Fruit fly (Drosophila melanogaster): ENCODE measurements around the gene CG14100.

Gene CG14100

DNA sequence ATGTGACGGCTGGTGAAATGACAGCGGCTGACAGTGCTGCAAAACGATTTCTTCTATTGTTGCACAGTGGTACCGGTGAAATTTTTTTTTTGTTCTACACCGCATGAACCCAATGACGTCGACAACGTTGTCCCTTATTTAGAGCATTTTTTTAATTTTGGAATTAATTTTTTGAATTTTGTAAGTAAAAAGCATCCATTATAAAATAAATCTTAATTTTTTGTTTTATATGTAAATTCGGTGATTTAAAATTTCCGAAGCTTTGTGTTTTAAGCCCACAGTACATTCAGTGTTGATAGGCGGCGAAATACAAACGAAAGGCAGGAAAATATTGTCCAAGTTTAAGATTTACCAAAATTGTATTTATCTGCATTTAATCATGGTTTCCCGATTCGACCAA, 21.8 kb upstream of the CG14100 start, which contains the start of the genes Lon and PIG-F:
Gene Lon (minus strand): TSS at position 28 of the 400 bp plus-strand sequence.
Gene PIG-F (plus strand): TSS at position 284 of the 400 bp plus-strand sequence.
- TF ChIP-seq CG10669 (GFP tag; optimal IDR thresholded peaks at IDR 0.05) (peak; percentile 99), Ets21C (GFP tag; optimal IDR thresholded peaks at IDR 0.05) (peak; percentile 99), Ets96B (tag; optimal IDR thresholded peaks at IDR 0.05) (peak; percentile 99), salr (GFP tag; optimal IDR thresholded peaks at IDR 0.05) (peak; percentile 96 to 99), vri (GFP tag; optimal IDR thresholded peaks at IDR 0.05) (peak; percentile 98), net (GFP tag; optimal IDR thresholded peaks at IDR 0.05) (peak; percentile 99), Eip75B (GFP tag; optimal IDR thresholded peaks at IDR 0.05) (peak; percentile 99), CG6808 (GFP tag; optimal IDR thresholded peaks at IDR 0.05) (peak; percentile 98), CG8119 (GFP tag; IDR thresholded peaks at IDR 0.05) (peak; percentile 98), CG34406 (GFP tag; optimal IDR thresholded peaks at IDR 0.05) (peak; percentile 99), Sox14 (GFP tag; optimal IDR thresholded peaks at IDR 0.05) (peak; percentile 99), CG6792 (GFP tag; optimal IDR thresholded peaks at IDR 0.05) (peak; percentile 99), fd85E (GFP tag; optimal IDR thresholded peaks at IDR 0.05) (peak; percentile 96), Smox (GFP tag; optimal IDR thresholded peaks at IDR 0.05) (peak; percentile 99), svp (GFP tag) (peak; percentile 100), CG4318 (GFP tag; optimal IDR thresholded peaks at IDR 0.05) (peak; percentile 99), CG6163 (GFP tag; IDR thresholded peaks at IDR 0.05) (peak; percentile 98), Sox102F (GFP tag; optimal IDR thresholded peaks at IDR 0.05) (peak; percentile 99), CG15336 (GFP tag; IDR thresholded peaks at IDR 0.05) (peak; percentile 98), Eip78C (GFP tag) (peak; percentile 100), fkh (GFP tag; optimal IDR thresholded peaks at IDR 0.05) (peak; percentile 98), CG32006 (GFP tag; optimal IDR thresholded peaks at IDR 0.05) (peak; percentile 99), CG3032 (tag; optimal IDR thresholded peaks at IDR 0.05) (peak; percentile 99), Lpt (GFP tag; optimal IDR thresholded peaks at IDR 0.05) (peak; percentile 98), CG1621 (tag; optimal IDR thresholded peaks at IDR 0.05) (peak; percentile 95), Hr4 (GFP tag; optimal IDR thresholded peaks at IDR 0.05) (peak; percentile 99), Blimp-1 (GFP tag; optimal IDR thresholded peaks at IDR 0.05) (peak; percentile 95), CG6854 (GFP tag; optimal IDR thresholded peaks at IDR 0.05) (peak; percentile 98), acj6 (GFP tag; optimal IDR thresholded peaks at IDR 0.05) (peak; percentile 99), CG11762 (GFP tag; optimal IDR thresholded peaks at IDR 0.05; ENCODE audit: insufficient read depth) (peak; percentile 99), pdm3 (GFP tag; optimal IDR thresholded peaks at IDR 0.05) (peak; percentile 99), CG7368 (GFP tag; optimal IDR thresholded peaks at IDR 0.05) (peak; percentile 98), cyc (GFP tag; optimal IDR thresholded peaks at IDR 0.05) (peak; percentile 99), OdsH (GFP tag; optimal IDR thresholded peaks at IDR 0.05) (peak; percentile 99), achi (GFP tag; optimal IDR thresholded peaks at IDR 0.05) (peak; percentile 99), Eip93F (GFP tag; optimal IDR thresholded peaks at IDR 0.05) (peak; percentile 94), CG10631 (GFP tag; optimal IDR thresholded peaks at IDR 0.05) (peak; percentile 99), CG6276 (GFP tag; optimal IDR thresholded peaks at IDR 0.05) (peak; percentile 97), CG31627 (GFP tag; optimal IDR thresholded peaks at IDR 0.05) (peak; percentile 99), Hr39 (GFP tag; optimal IDR thresholded peaks at IDR 0.05) (peak; percentile 99), ss (GFP tag; optimal IDR thresholded peaks at IDR 0.05) (peak; percentile 98 to 99), CG9139 (GFP tag; optimal IDR thresholded peaks at IDR 0.05) (peak; percentile 97), CG11902 (GFP tag; optimal IDR thresholded peaks at IDR 0.05) (peak; percentile 98), fd59A (GFP tag; optimal IDR thresholded peaks at IDR 0.05) (peak; percentile 99), CG8319 (GFP tag; optimal IDR thresholded peaks at IDR 0.05) (peak; percentile 98), esn (GFP tag; optimal IDR thresholded peaks at IDR 0.05) (peak; percentile 99), CG11294 (GFP tag; IDR thresholded peaks at IDR 0.05) (peak; percentile 97), CG16779 (tag; optimal IDR thresholded peaks at IDR 0.05) (peak; percentile 97), CG3919 (GFP tag; optimal IDR thresholded peaks at IDR 0.05) (peak; percentile 99), dac (GFP tag; optimal IDR thresholded peaks at IDR 0.05) (peak; percentile 98), Hr38 (GFP tag; optimal IDR thresholded peaks at IDR 0.05) (peak; percentile 89), CG8632 (GFP tag; optimal IDR thresholded peaks at IDR 0.05) (peak; percentile 99)

Measured in whole organism, prepupa.